Fruit fly (Drosophila melanogaster) whole organism, wandering third instar larva: Measurements from ENCODE around the gene CG46467.

Source experiments
- Abd-B ChIP-seq: fragments of >200 bp; optimal IDR thresholded peaks from 2 replicates; lab custom pipeline; 2017; ENCODE audit warnings: missing biosample characterization, missing genetic modification characterization
- CG32264 ChIP-seq: fragments of 200-800 bp; sonication (Bioruptor generic); optimal IDR thresholded peaks from 2 replicates; lab custom pipeline; 2016; ENCODE audit warnings: missing biosample characterization, missing genetic modification characterization
- CG9705 ChIP-seq: fragments of 200-800 bp; sonication (Bioruptor generic); optimal IDR thresholded peaks from 2 replicates; lab custom pipeline; 2018; ENCODE audit warnings: missing biosample characterization, mild to moderate bottlenecking, missing genetic modification characterization
- CrebA ChIP-seq: fragments of 200-800 bp; sonication (Bioruptor generic); optimal IDR thresholded peaks from 2 replicates; lab custom pipeline; 2016; ENCODE audit warnings: missing biosample characterization, mild to moderate bottlenecking, missing genetic modification characterization, borderline replicate concordance
- Dif ChIP-seq: fragments of 200-275, 200-300 bp; sonication (Bioruptor generic); optimal IDR thresholded peaks from 2 replicates; lab custom pipeline; 2018; ENCODE audit warnings: missing biosample characterization, missing genetic modification characterization; ENCODE audit not compliant: partially characterized antibody
- GATAd ChIP-seq: sonication (Bioruptor generic); optimal IDR thresholded peaks from 2 replicates; lab custom pipeline; 2016; ENCODE audit warnings: missing biosample characterization, missing genetic modification characterization
- HLH106 ChIP-seq: fragments of 200-800 bp; optimal IDR thresholded peaks from 3 replicates; lab custom pipeline; 2019; ENCODE audit warnings: missing biosample characterization, mild to moderate bottlenecking, missing genetic modification characterization, moderate library complexity
- Hnf4 ChIP-seq: fragments of 200-800 bp; sonication (Bioruptor generic); optimal IDR thresholded peaks from 2 replicates; lab custom pipeline; 2016; ENCODE audit warnings: missing biosample characterization, mild to moderate bottlenecking, missing genetic modification characterization
- Hr83 ChIP-seq: fragments of 200-300 bp; sonication (Bioruptor generic); optimal IDR thresholded peaks from 2 replicates; lab custom pipeline; 2016; ENCODE audit warnings: missing biosample characterization, mild to moderate bottlenecking, missing genetic modification characterization, moderate library complexity; ENCODE audit not compliant: poor library complexity, severe bottlenecking
- Jra ChIP-seq: sonication (Bioruptor generic); optimal IDR thresholded peaks from 2 replicates; lab custom pipeline; 2016; ENCODE audit warnings: missing biosample characterization, missing genetic modification characterization
- Myc ChIP-seq: fragments of >200 bp; optimal IDR thresholded peaks from 2 replicates; lab custom pipeline; 2017
- OdsH ChIP-seq: fragments of 200-800 bp; sonication (Bioruptor generic); optimal IDR thresholded peaks from 2 replicates; lab custom pipeline; 2016; ENCODE audit warnings: missing biosample characterization, mild to moderate bottlenecking, missing genetic modification characterization
- Rel ChIP-seq, 2 experiments: fragments of 200-800 bp; sonication (Bioruptor generic) in 1 of 2; optimal IDR thresholded peaks; 2 replicates in 1 of 2; 3 replicates in 1 of 2; lab custom pipeline; 2016 to 2019; ENCODE audit warnings: mild to moderate bottlenecking in 2 of 2, missing biosample characterization in 2 of 2, missing genetic modification characterization in 2 of 2, moderate library complexity in 1 of 2
- Sp1 ChIP-seq: fragments of 200-800 bp; sonication (Bioruptor generic); optimal IDR thresholded peaks from 3 replicates; lab custom pipeline; 2019; ENCODE audit warnings: missing biosample characterization, mild to moderate bottlenecking, missing genetic modification characterization, moderate library complexity
- Vsx2 ChIP-seq: fragments of 200-300, 225-300 bp; sonication (Bioruptor generic); optimal IDR thresholded peaks from 2 replicates; lab custom pipeline; 2018; ENCODE audit warnings: missing biosample characterization, missing genetic modification characterization; ENCODE audit not compliant: partially characterized antibody
- br ChIP-seq: fragments of 200-800 bp; sonication (Bioruptor generic); optimal IDR thresholded peaks from 2 replicates; lab custom pipeline; 2016; ENCODE audit warnings: missing biosample characterization, missing genetic modification characterization
- brk ChIP-seq: fragments of 200-800 bp; sonication (Bioruptor generic); optimal IDR thresholded peaks from 2 replicates; lab custom pipeline; 2016; ENCODE audit warnings: missing biosample characterization, mild to moderate bottlenecking, missing genetic modification characterization
- dl ChIP-seq, 2 experiments: fragments of 175-275, 200-275 bp in 1 of 2; fragments of 200-275 bp in 1 of 2; sonication (Bioruptor generic); optimal IDR thresholded peaks; lab custom pipeline; 2018; ENCODE audit warnings: mild to moderate bottlenecking in 2 of 2, missing biosample characterization in 2 of 2, missing genetic modification characterization in 2 of 2, moderate library complexity in 2 of 2; ENCODE audit not compliant: partially characterized antibody in 2 of 2, insufficient read depth in 1 of 2
- dmrt93B ChIP-seq: fragments of 200-800 bp; sonication (Bioruptor generic); optimal IDR thresholded peaks from 2 replicates; lab custom pipeline; 2018; ENCODE audit warnings: missing biosample characterization, mild to moderate bottlenecking, missing genetic modification characterization
- dsf ChIP-seq: sonication (Bioruptor generic); optimal IDR thresholded peaks from 2 replicates; lab custom pipeline; 2016; ENCODE audit warnings: missing biosample characterization, missing genetic modification characterization, borderline replicate concordance
- ey ChIP-seq: fragments of 200-800 bp; sonication (Bioruptor generic); optimal IDR thresholded peaks from 2 replicates; lab custom pipeline; 2016; ENCODE audit warnings: missing biosample characterization, missing genetic modification characterization
- foxo ChIP-seq, 2 experiments: fragments of 200-800 bp; sonication (Bioruptor generic); optimal IDR thresholded peaks; 2 replicates in 1 of 2; 3 replicates in 1 of 2; lab custom pipeline; 2016 to 2017; ENCODE audit warnings: missing biosample characterization in 2 of 2, missing genetic modification characterization in 2 of 2
- fru ChIP-seq: fragments of 200-800 bp; sonication (Bioruptor generic); optimal IDR thresholded peaks from 3 replicates; lab custom pipeline; 2016; ENCODE audit warnings: missing biosample characterization, mild to moderate bottlenecking, missing genetic modification characterization
- h ChIP-seq: fragments of 200-800 bp; sonication (Bioruptor generic); optimal IDR thresholded peaks from 3 replicates; lab custom pipeline; 2016; ENCODE audit warnings: missing biosample characterization, mild to moderate bottlenecking, missing genetic modification characterization
- pan ChIP-seq: fragments of >200 bp; optimal IDR thresholded peaks from 2 replicates; lab custom pipeline; 2017
- psq ChIP-seq: fragments of 200-800 bp; sonication (Bioruptor generic); optimal IDR thresholded peaks from 3 replicates; lab custom pipeline; 2017; ENCODE audit warnings: missing biosample characterization, mild to moderate bottlenecking, missing genetic modification characterization, moderate library complexity
- rgr ChIP-seq: fragments of 200-800 bp; sonication (Bioruptor generic); optimal IDR thresholded peaks from 3 replicates; lab custom pipeline; 2016; ENCODE audit warnings: missing biosample characterization, mild to moderate bottlenecking, missing genetic modification characterization
- sage ChIP-seq: fragments of 200-800 bp; sonication (Bioruptor generic); optimal IDR thresholded peaks from 2 replicates; lab custom pipeline; 2016; ENCODE audit warnings: missing biosample characterization, mild to moderate bottlenecking, missing genetic modification characterization
- tai ChIP-seq: sonication (Bioruptor generic); optimal IDR thresholded peaks from 2 replicates; lab custom pipeline; 2016; ENCODE audit warnings: missing biosample characterization, missing genetic modification characterization
- usp ChIP-seq: fragments of >200 bp; optimal IDR thresholded peaks from 2 replicates; lab custom pipeline; 2017; ENCODE audit warnings: missing biosample characterization, missing genetic modification characterization
- woc ChIP-seq: sonication (Bioruptor generic); optimal IDR thresholded peaks from 2 replicates; lab custom pipeline; 2016; ENCODE audit warnings: missing biosample characterization, mild to moderate bottlenecking, missing genetic modification characterization

CG46467 gene

DNA sequence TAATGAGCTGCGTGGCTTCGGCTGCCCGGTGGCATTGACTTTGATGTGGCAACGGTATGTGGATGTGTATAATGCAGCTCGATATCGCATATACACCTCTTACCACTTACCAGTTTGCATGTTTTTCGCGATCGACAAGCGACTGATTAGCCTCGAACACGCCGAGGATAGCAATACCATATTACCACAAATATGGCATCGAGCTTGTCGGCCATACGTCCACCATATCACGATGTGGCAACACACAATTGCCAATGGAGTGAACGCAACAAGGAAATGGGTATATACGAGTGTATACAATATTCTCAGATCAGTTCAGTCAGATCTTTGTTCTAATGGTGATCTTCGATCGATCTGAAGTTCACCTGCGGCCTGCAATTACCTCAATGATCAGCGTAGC is 37.3 kb downstream of the CG46467 start:
- no peak for TF ChIP-seq Rel (GFP tag; optimal IDR thresholded peaks at IDR 0.05; lab: Kevin White, UChicago)
- no peak for TF ChIP-seq Rel (tag; optimal IDR thresholded peaks at IDR 0.05; lab: Kevin White, UChicago)
- no peak for TF ChIP-seq dl (GFP tag; optimal IDR thresholded peaks at IDR 0.05; lab: Kevin White, UChicago; ENCODE audit: insufficient read depth in 1 of 2, partially characterized antibody in 2 of 2)
- no peak for TF ChIP-seq ey (GFP tag; lab: Kevin White, UChicago)
- TF ChIP-seq Hr83 (GFP tag; lab: Kevin White, UChicago): no peak
- TF ChIP-seq pan: no peak
- no peak for TF ChIP-seq Vsx2 (GFP tag; lab: Kevin White, UChicago)
- no peak for TF ChIP-seq Myc (lab: Kevin White, UChicago)
- no peak for TF ChIP-seq h

- TF ChIP-seq sage (GFP tag; lab: Kevin White, UChicago): peak; percentile 21
- peak; percentile 55 for TF ChIP-seq psq (GFP tag; lab: Kevin White, UChicago)
- no peak for TF ChIP-seq Abd-B
- TF ChIP-seq Myc (lab: Kevin White, UChicago): no peak
- TF ChIP-seq Jra (GFP tag; lab: Kevin White, UChicago): no peak
- TF ChIP-seq rgr (GFP tag; lab: Kevin White, UChicago): peak; percentile 44
- TF ChIP-seq pan: no peak
- TF ChIP-seq brk: peak; percentile 0
- peak; percentile 57 for TF ChIP-seq Sp1 (GFP tag; lab: Kevin White, UChicago)
- peak; percentile 65 for TF ChIP-seq HLH106 (tag; lab: Kevin White, UChicago)
- no peak for TF ChIP-seq GATAd (GFP tag; lab: Kevin White, UChicago)
- TF ChIP-seq fru (GFP tag; lab: Kevin White, UChicago): peak; percentile 73
- peak; percentile 27 for TF ChIP-seq dmrt93B
- peak; percentile 27 for TF ChIP-seq woc (GFP tag; lab: Kevin White, UChicago)
- TF ChIP-seq dl (GFP tag; optimal IDR thresholded peaks at IDR 0.05; lab: Kevin White, UChicago; ENCODE audit: insufficient read depth in 1 of 2, partially characterized antibody in 2 of 2): no peak
- peak; percentile 54 for TF ChIP-seq ey (GFP tag; lab: Kevin White, UChicago)
- TF ChIP-seq br: peak; percentile 70
- TF ChIP-seq foxo (GFP tag; optimal IDR thresholded peaks at IDR 0.05; lab: Kevin White, UChicago): peak in 1 of 2 experiments; percentile 64
- peak; percentile 28 for TF ChIP-seq OdsH (GFP tag; lab: Kevin White, UChicago)
- TF ChIP-seq h: peak; percentile 71
- peak; percentile 52 for TF ChIP-seq Hnf4
Measured at dm6 chr3R:9913442-9913841, 39.0 kb downstream of the CG46467 start.

dm6 chr3R:9914287-9914686 is 39.8 kb downstream of the CG46467 start:
- TF ChIP-seq usp: no peak
- TF ChIP-seq Hr83 (GFP tag; lab: Kevin White, UChicago): no peak
- TF ChIP-seq Hnf4: no peak
- TF ChIP-seq woc (GFP tag; lab: Kevin White, UChicago): no peak
- TF ChIP-seq ey (GFP tag; lab: Kevin White, UChicago): no peak
- no peak for TF ChIP-seq Abd-B
- TF ChIP-seq brk: no peak
- no peak for TF ChIP-seq sage (GFP tag; lab: Kevin White, UChicago)
- TF ChIP-seq dsf: no peak
- TF ChIP-seq CG9705: no peak

- TF ChIP-seq psq (GFP tag; lab: Kevin White, UChicago): no peak
- TF ChIP-seq, all 38 proteins: peak for 0
Measured at dm6 chr3R:9915682-9916081, 41.2 kb downstream of the CG46467 start.

DNA sequence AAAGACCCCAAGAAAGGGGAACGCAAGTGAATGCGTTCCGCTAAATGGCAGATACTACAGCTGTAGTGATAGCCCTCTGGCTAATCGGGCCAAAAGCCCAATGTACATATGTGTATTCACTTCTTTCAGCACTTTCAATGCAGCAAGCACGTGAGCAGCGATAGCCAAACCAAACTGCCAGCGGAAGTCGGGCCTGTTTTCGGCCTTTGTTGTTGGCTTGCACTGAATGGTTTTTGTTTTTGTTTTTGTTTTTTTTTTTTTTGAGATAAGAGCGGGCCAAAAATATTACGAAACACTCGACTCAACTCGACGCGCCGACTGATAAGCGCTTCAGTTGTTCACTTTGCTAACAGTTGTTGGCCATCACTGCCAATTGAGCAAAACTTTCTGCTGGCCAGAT is 42.9 kb downstream of the CG46467 start:
- no peak for TF ChIP-seq Rel (GFP tag; optimal IDR thresholded peaks at IDR 0.05; lab: Kevin White, UChicago)
- peak; percentile 14 for TF ChIP-seq Rel (tag; optimal IDR thresholded peaks at IDR 0.05; lab: Kevin White, UChicago)
- peak; percentile 6 for TF ChIP-seq Hr83 (GFP tag; lab: Kevin White, UChicago)
- no peak for TF ChIP-seq foxo (GFP tag; optimal IDR thresholded peaks at IDR 0.05; lab: Kevin White, UChicago)
- no peak for TF ChIP-seq Dif

DNA sequence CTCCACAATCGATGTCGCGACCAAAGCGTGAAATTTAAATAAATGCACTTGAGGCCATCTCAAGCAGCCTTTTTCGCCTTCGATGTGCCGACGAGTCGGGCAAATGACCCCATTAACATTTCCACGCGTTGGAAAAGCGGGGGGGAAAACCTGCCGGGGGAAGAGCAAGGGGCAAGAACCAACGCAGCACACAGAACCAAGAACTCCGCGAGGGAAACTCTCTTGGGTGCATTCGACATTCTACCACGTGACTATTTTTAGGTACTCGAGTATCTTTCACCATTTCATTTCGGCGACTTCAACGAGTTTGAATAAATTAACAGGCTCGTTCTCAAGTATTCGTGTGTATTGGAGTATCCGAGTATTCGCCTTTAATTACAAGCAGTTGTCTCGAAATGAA is 43.5 kb downstream of the CG46467 start:
- no peak for TF ChIP-seq Hnf4
- TF ChIP-seq tai (GFP tag; lab: Kevin White, UChicago): no peak
- no peak for TF ChIP-seq OdsH (GFP tag; lab: Kevin White, UChicago)
- no peak for TF ChIP-seq Abd-B
- no peak for TF ChIP-seq HLH106 (tag; lab: Kevin White, UChicago)
- TF ChIP-seq CrebA (GFP tag; lab: Kevin White, UChicago): no peak
- TF ChIP-seq brk: no peak
- TF ChIP-seq dmrt93B: no peak
- TF ChIP-seq Hr83 (GFP tag; lab: Kevin White, UChicago): no peak
- no peak for TF ChIP-seq rgr (GFP tag; lab: Kevin White, UChicago)
- TF ChIP-seq CG32264 (GFP tag; lab: Kevin White, UChicago): no peak
- no peak for TF ChIP-seq br
- no peak for TF ChIP-seq h
